Fruit fly (Drosophila melanogaster) whole organism, embryonic: Measurements from ENCODE around the gene Cp16.

Source experiments
- CG10959 ChIP-seq: fragments of 200-800 bp; sonication (Bioruptor generic); IDR thresholded peaks from 2 replicates; pipeline ENCODE4 v1.3.6; 2022; ENCODE audit warnings: missing biosample characterization, missing genetic modification characterization
- CG11247 ChIP-seq: fragments of 200-800 bp; sonication (Bioruptor generic); IDR thresholded peaks from 2 replicates; pipeline ENCODE4 v1.3.6; 2022; ENCODE audit warnings: missing biosample characterization, missing genetic modification characterization
- CG12071 ChIP-seq: fragments of 200-800 bp; sonication (Bioruptor generic); optimal IDR thresholded peaks from 3 replicates; lab custom pipeline; 2018; ENCODE audit warnings: missing biosample characterization, mild to moderate bottlenecking, missing genetic modification characterization
- CG12391 ChIP-seq: fragments of 200-800 bp; sonication (Bioruptor generic); optimal IDR thresholded peaks from 3 replicates; lab custom pipeline; 2018; ENCODE audit warnings: missing biosample characterization, mild to moderate bottlenecking, missing genetic modification characterization, moderate library complexity
- CG13894 ChIP-seq: fragments of 200-800 bp; sonication (Bioruptor generic); optimal IDR thresholded peaks from 3 replicates; lab custom pipeline; 2018; ENCODE audit warnings: missing biosample characterization, mild to moderate bottlenecking, missing genetic modification characterization, moderate library complexity
- CG14965 ChIP-seq: fragments of 200-800 bp; sonication (Bioruptor generic); optimal IDR thresholded peaks from 2 replicates; lab custom pipeline; 2016; ENCODE audit warnings: missing biosample characterization, missing genetic modification characterization, borderline replicate concordance
- CG15011 ChIP-seq: fragments of 200-800 bp; sonication (Bioruptor generic); optimal IDR thresholded peaks from 3 replicates; lab custom pipeline; 2018; ENCODE audit warnings: missing biosample characterization, mild to moderate bottlenecking, missing genetic modification characterization
- CG31224 ChIP-seq: fragments of 200-800 bp; sonication (Bioruptor generic); IDR thresholded peaks from 2 replicates; pipeline ENCODE4 v1.3.6; 2022; ENCODE audit warnings: missing biosample characterization, missing genetic modification characterization
- CG31388 ChIP-seq: fragments of 200-800 bp; sonication (Bioruptor generic); optimal IDR thresholded peaks from 2 replicates; lab custom pipeline; 2016; ENCODE audit warnings: missing biosample characterization, missing genetic modification characterization
- CG4282 ChIP-seq: fragments of 200-800 bp; sonication (Bioruptor generic); optimal IDR thresholded peaks from 2 replicates; lab custom pipeline; 2016; ENCODE audit warnings: missing biosample characterization, missing genetic modification characterization
- CG6272 ChIP-seq: fragments of 200-800 bp; sonication (Bioruptor generic); IDR thresholded peaks from 2 replicates; pipeline ENCODE4 v1.3.6; 2022; ENCODE audit warnings: missing biosample characterization, missing genetic modification characterization
- CG6683 ChIP-seq: fragments of 200-800 bp; sonication (Bioruptor generic); optimal IDR thresholded peaks from 2 replicates; lab custom pipeline; 2017; ENCODE audit warnings: missing biosample characterization, mild to moderate bottlenecking, missing genetic modification characterization, missing genetic modification reagents
- CG7357 ChIP-seq: fragments of 200-800 bp; sonication (Bioruptor generic); IDR thresholded peaks from 3 replicates; pipeline ENCODE4 v1.3.6; 2022; ENCODE audit warnings: missing biosample characterization, missing genetic modification characterization
- CG7987 ChIP-seq: fragments of 200-800 bp; sonication (Bioruptor generic); optimal IDR thresholded peaks from 2 replicates; lab custom pipeline; 2018; ENCODE audit warnings: missing biosample characterization, mild to moderate bottlenecking, missing genetic modification characterization, moderate library complexity
- Deaf1 ChIP-seq: fragments of 200-800 bp; optimal IDR thresholded peaks from 3 replicates; lab custom pipeline; 2019; ENCODE audit warnings: missing biosample characterization, mild to moderate bottlenecking, missing genetic modification characterization, moderate library complexity
- Dref ChIP-seq: fragments of 200-800 bp; sonication (Bioruptor generic); IDR thresholded peaks from 2 replicates; pipeline ENCODE4 v1.3.6; 2022; ENCODE audit warnings: missing biosample characterization, missing genetic modification characterization
- Ets97D ChIP-seq: fragments of 200-800 bp; sonication (Bioruptor generic); optimal IDR thresholded peaks from 3 replicates; lab custom pipeline; 2016; ENCODE audit warnings: missing biosample characterization, missing genetic modification characterization
- Hand ChIP-seq: fragments of 200-800 bp; sonication (Bioruptor generic); optimal IDR thresholded peaks from 2 replicates; lab custom pipeline; 2017; ENCODE audit warnings: mild to moderate bottlenecking, missing biosample characterization, missing genetic modification reagents, missing genetic modification characterization
- HmgZ ChIP-seq: fragments of 200-800 bp; sonication (Bioruptor generic); optimal IDR thresholded peaks from 2 replicates; lab custom pipeline; 2018; ENCODE audit warnings: missing biosample characterization, mild to moderate bottlenecking, missing genetic modification characterization
- Hr3 ChIP-seq: fragments of 200-800 bp; sonication (Bioruptor generic); optimal IDR thresholded peaks from 3 replicates; lab custom pipeline; 2016; ENCODE audit warnings: missing biosample characterization, missing genetic modification characterization
- Kr ChIP-seq: fragments of 200-800 bp; sonication (Bioruptor generic); optimal IDR thresholded peaks from 2 replicates; lab custom pipeline; 2017; ENCODE audit warnings: missing biosample characterization, mild to moderate bottlenecking, missing genetic modification characterization
- Lpt ChIP-seq: fragments of >200 bp; optimal IDR thresholded peaks from 2 replicates; lab custom pipeline; 2018; ENCODE audit warnings: missing biosample characterization, missing genetic modification characterization
- Max ChIP-seq: fragments of 200-800 bp; sonication (Bioruptor generic); optimal IDR thresholded peaks from 2 replicates; lab custom pipeline; 2016; ENCODE audit warnings: missing biosample characterization, mild to moderate bottlenecking, missing genetic modification characterization
- Neu2 ChIP-seq: fragments of 200-800 bp; sonication (Bioruptor generic); optimal IDR thresholded peaks from 3 replicates; lab custom pipeline; 2016; ENCODE audit warnings: missing biosample characterization, missing genetic modification characterization, borderline replicate concordance
- Spps ChIP-seq: fragments of 200-800 bp; sonication (Bioruptor generic); optimal IDR thresholded peaks from 2 replicates; lab custom pipeline; 2018; ENCODE audit warnings: missing biosample characterization, mild to moderate bottlenecking, missing genetic modification characterization
- ab ChIP-seq: fragments of 200-800 bp; sonication (Bioruptor generic); optimal IDR thresholded peaks from 2 replicates; lab custom pipeline; 2016; ENCODE audit warnings: missing biosample characterization, missing genetic modification characterization
- al ChIP-seq: fragments of 200-800 bp; sonication (Bioruptor generic); IDR thresholded peaks from 2 replicates; pipeline ENCODE4 v1.3.6; 2022; ENCODE audit warnings: missing biosample characterization, missing genetic modification characterization
- aop ChIP-seq: fragments of 200-800 bp; sonication (Bioruptor generic); IDR thresholded peaks from 2 replicates; pipeline ENCODE4 v1.3.6; 2022; ENCODE audit warnings: missing biosample characterization, missing genetic modification characterization
- cad ChIP-seq: fragments of >200 bp; optimal IDR thresholded peaks from 2 replicates; lab custom pipeline; 2017; ENCODE audit warnings: missing biosample characterization, missing genetic modification characterization
- cato ChIP-seq: fragments of 200-800 bp; sonication (Bioruptor generic); optimal IDR thresholded peaks from 2 replicates; lab custom pipeline; 2016; ENCODE audit warnings: missing biosample characterization, missing genetic modification characterization, borderline replicate concordance
- croc ChIP-seq: fragments of 200-800 bp; sonication (Bioruptor generic); conservative IDR thresholded peaks from 3 replicates; pipeline ENCODE4 v1.3.6; 2022; ENCODE audit warnings: missing biosample characterization, missing genetic modification characterization
- dan ChIP-seq: fragments of 200-800 bp; sonication (Bioruptor generic); IDR thresholded peaks from 2 replicates; pipeline ENCODE4 v1.3.6; 2022; ENCODE audit warnings: missing biosample characterization, missing genetic modification characterization
- fru ChIP-seq: fragments of >200 bp; optimal IDR thresholded peaks from 2 replicates; lab custom pipeline; 2017
- gcm2 ChIP-seq: fragments of 200-800 bp; sonication (Bioruptor generic); optimal IDR thresholded peaks from 2 replicates; lab custom pipeline; 2016; ENCODE audit warnings: missing biosample characterization, missing genetic modification characterization
- gsb ChIP-seq: fragments of 200-800 bp; sonication (Bioruptor generic); IDR thresholded peaks from 2 replicates; pipeline ENCODE4 v1.3.6; 2022; ENCODE audit warnings: missing biosample characterization, missing genetic modification characterization
- hbn ChIP-seq: fragments of 200-800 bp; sonication (Bioruptor generic); IDR thresholded peaks from 2 replicates; pipeline ENCODE4 v1.3.6; 2022; ENCODE audit warnings: missing biosample characterization, missing genetic modification characterization; ENCODE audit not compliant: partially characterized antibody
- hth ChIP-seq: fragments of >200 bp; optimal IDR thresholded peaks from 2 replicates; lab custom pipeline; 2017; ENCODE audit warnings: inconsistent platforms
- inv ChIP-seq: fragments of 200-800 bp; sonication (Bioruptor generic); IDR thresholded peaks from 2 replicates; pipeline ENCODE4 v1.3.6; 2022; ENCODE audit warnings: missing biosample characterization, missing genetic modification characterization; ENCODE audit not compliant: partially characterized antibody
- jumu ChIP-seq: fragments of 200-800 bp; sonication (Bioruptor generic); optimal IDR thresholded peaks from 3 replicates; lab custom pipeline; 2016; ENCODE audit warnings: missing biosample characterization, missing genetic modification characterization
- knrl ChIP-seq: fragments of 200-800 bp; sonication (Bioruptor generic); IDR thresholded peaks from 3 replicates; pipeline ENCODE4 v1.3.6; 2022; ENCODE audit warnings: missing biosample characterization, missing genetic modification characterization; ENCODE audit not compliant: partially characterized antibody
- nau ChIP-seq: fragments of 200-800 bp; sonication (Bioruptor generic); optimal IDR thresholded peaks from 3 replicates; lab custom pipeline; 2017; ENCODE audit warnings: missing biosample characterization, mild to moderate bottlenecking, missing genetic modification characterization, missing genetic modification reagents
- nmo ChIP-seq: fragments of 200-800 bp; sonication (Bioruptor generic); optimal IDR thresholded peaks from 2 replicates; lab custom pipeline; 2018; ENCODE audit warnings: missing biosample characterization, mild to moderate bottlenecking, missing genetic modification characterization, moderate library complexity
- onecut ChIP-seq: fragments of 200-800 bp; sonication (Bioruptor generic); IDR thresholded peaks from 2 replicates; pipeline ENCODE4 v1.3.6; 2022; ENCODE audit warnings: missing biosample characterization, missing genetic modification characterization
- pita ChIP-seq: fragments of 200-800 bp; sonication (Bioruptor generic); optimal IDR thresholded peaks from 2 replicates; lab custom pipeline; 2017; ENCODE audit warnings: missing biosample characterization, mild to moderate bottlenecking, missing genetic modification characterization
- rib ChIP-seq: fragments of 200-800 bp; sonication (Bioruptor generic); IDR thresholded peaks from 2 replicates; pipeline ENCODE4 v1.3.6; 2022; ENCODE audit warnings: missing biosample characterization, missing genetic modification characterization
- ro ChIP-seq: fragments of 200-800 bp; sonication (Bioruptor generic); IDR thresholded peaks from 2 replicates; pipeline ENCODE4 v1.3.6; 2022; ENCODE audit warnings: missing biosample characterization, missing genetic modification characterization
- scrt ChIP-seq: fragments of 200-800 bp; sonication (Bioruptor generic); optimal IDR thresholded peaks from 2 replicates; lab custom pipeline; 2018; ENCODE audit warnings: missing biosample characterization, mild to moderate bottlenecking, missing genetic modification characterization, moderate library complexity
- tna ChIP-seq: fragments of 200-800 bp; sonication (Bioruptor generic); IDR thresholded peaks from 2 replicates; pipeline ENCODE4 v1.3.6; 2022; ENCODE audit warnings: missing biosample characterization, missing genetic modification characterization; ENCODE audit not compliant: partially characterized antibody
- usp ChIP-seq: fragments of >200 bp; optimal IDR thresholded peaks from 2 replicates; lab custom pipeline; 2017; ENCODE audit warnings: missing biosample characterization, missing genetic modification characterization
- wdn ChIP-seq: fragments of 200-800 bp; sonication (Bioruptor generic); IDR thresholded peaks from 2 replicates; pipeline ENCODE4 v1.3.6; 2022; ENCODE audit warnings: missing biosample characterization, missing genetic modification characterization
- z ChIP-seq: fragments of 200-800 bp; sonication (Bioruptor generic); IDR thresholded peaks from 3 replicates; pipeline ENCODE4 v1.3.6; 2022; ENCODE audit warnings: missing biosample characterization, missing genetic modification characterization

Cp16 gene

dm6 chr3L:8696487-8696954 is 35.2 kb upstream of the Cp16 start (continued):
- TF ChIP-seq knrl (GFP tag; lab: Robert Waterston, UW) = 0 out of 3 replicates have a peak, but pooled peaks have one; percentile 28
- TF ChIP-seq Hand (GFP tag; lab: Kevin White, UChicago) = peak; percentile 45
- no peak for TF ChIP-seq croc (GFP tag; lab: Robert Waterston, UW)
- TF ChIP-seq wdn (GFP tag; lab: Robert Waterston, UW) = peak; percentile 49; the same call in 1 of the 2 replicates
- no peak for TF ChIP-seq hbn (GFP tag; lab: Robert Waterston, UW)
- peak; percentile 51 for TF ChIP-seq scrt (GFP tag; lab: Kevin White, UChicago)
- peak; percentile 81 for TF ChIP-seq Deaf1 (tag; lab: Kevin White, UChicago)
- no peak for TF ChIP-seq nmo (GFP tag; lab: Kevin White, UChicago)
- TF ChIP-seq CG6683 (GFP tag; lab: Kevin White, UChicago) = peak; percentile 77
- TF ChIP-seq CG12071 = peak; percentile 69
- TF ChIP-seq al (GFP tag; lab: Robert Waterston, UW) = peak; percentile 13; the same call in 1 of the 2 replicates
- peak; percentile 36; the same call in 1 of the 2 replicates for TF ChIP-seq CG10959 (GFP tag; lab: Robert Waterston, UW)
- TF ChIP-seq inv (GFP tag; lab: Robert Waterston, UW) = no peak
- 0 out of 2 replicates have a peak, but pooled peaks have one; percentile 3 for TF ChIP-seq aop
- no peak for TF ChIP-seq Ets97D (GFP tag; lab: Kevin White, UChicago)
- no peak for TF ChIP-seq gsb (GFP tag; lab: Robert Waterston, UW)
- TF ChIP-seq Spps (tag; lab: Kevin White, UChicago) = peak; percentile 56
- 0 out of 2 replicates have a peak, but pooled peaks have one; percentile 21 for TF ChIP-seq CG6272 (GFP tag; lab: Robert Waterston, UW)
- TF ChIP-seq HmgZ (tag; lab: Kevin White, UChicago) = peak; percentile 57
- TF ChIP-seq onecut (GFP tag; lab: Robert Waterston, UW) = peak; percentile 68
- no peak for TF ChIP-seq gcm2 (GFP tag; lab: Kevin White, UChicago)
- TF ChIP-seq fru (lab: Kevin White, UChicago) = no peak
- no peak for TF ChIP-seq CG7357 (GFP tag; lab: Robert Waterston, UW)
- TF ChIP-seq CG7987 (GFP tag; lab: Kevin White, UChicago) = peak; percentile 71
- no peak for TF ChIP-seq hth (lab: Kevin White, UChicago)
- peak; percentile 55 for TF ChIP-seq CG13894 (tag; lab: Kevin White, UChicago)
- peak; percentile 37 for TF ChIP-seq cato (GFP tag; lab: Kevin White, UChicago)
- peak; percentile 34 for TF ChIP-seq Max (GFP tag; lab: Kevin White, UChicago)
- 0 out of 2 replicates have a peak, but pooled peaks have one; percentile 12 for TF ChIP-seq CG11247 (GFP tag; lab: Robert Waterston, UW)
- peak; percentile 44 for TF ChIP-seq CG12391 (tag; lab: Kevin White, UChicago)
- TF ChIP-seq Kr (GFP tag; lab: Kevin White, UChicago) = no peak
- TF ChIP-seq ab (GFP tag; lab: Kevin White, UChicago) = peak; percentile 16
- TF ChIP-seq pita = no peak
- 0 out of 2 replicates have a peak, but pooled peaks have one; percentile 25 for TF ChIP-seq CG31224 (GFP tag; lab: Robert Waterston, UW)
- TF ChIP-seq ro (GFP tag; lab: Robert Waterston, UW) = no peak
- TF ChIP-seq Neu2 (GFP tag; lab: Kevin White, UChicago) = no peak
- TF ChIP-seq z (GFP tag; lab: Robert Waterston, UW) = peak; percentile 63; the same call in 1 of the 3 replicates
- no peak for TF ChIP-seq tna (GFP tag; lab: Robert Waterston, UW)
- no peak for TF ChIP-seq CG31388 (GFP tag; lab: Kevin White, UChicago)
- no peak for TF ChIP-seq Dref (GFP tag; lab: Robert Waterston, UW)
- TF ChIP-seq Hr3 = no peak
- TF ChIP-seq cad = no peak
- peak; percentile 82 for TF ChIP-seq rib (GFP tag; lab: Robert Waterston, UW)
- TF ChIP-seq usp (GFP tag; lab: Kevin White, UChicago) = no peak
- TF ChIP-seq CG4282 (GFP tag; lab: Kevin White, UChicago) = no peak
- TF ChIP-seq dan = no peak
- TF ChIP-seq CG15011 (GFP tag; lab: Kevin White, UChicago) = peak; percentile 5
- TF ChIP-seq jumu (GFP tag; lab: Kevin White, UChicago) = peak; percentile 39
- TF ChIP-seq Lpt (GFP tag; lab: Kevin White, UChicago) = no peak
- TF ChIP-seq nau (GFP tag; lab: Kevin White, UChicago) = peak; percentile 80
- TF ChIP-seq CG14965 = no peak
